Worm (Caenorhabditis elegans) whole organism, late embryonic: ENCODE results near the gene frpr-1.

ENCODE experiments used
- C08G9.2 ChIP-seq: sonication (generic microtip); optimal IDR thresholded peaks from 2 replicates; lab custom pipeline; 2016; ENCODE audit warnings: mild to moderate bottlenecking, missing genetic modification characterization, moderate library complexity, missing compliant biosample characterization
- C38D4.7 ChIP-seq: fragments of 200-800 bp; sonication (Bioruptor generic); optimal IDR thresholded peaks from 2 replicates; lab custom pipeline; 2018; ENCODE audit warnings: mild to moderate bottlenecking, missing genetic modification characterization, moderate library complexity, missing compliant biosample characterization
- F13H6.1 ChIP-seq: sonication (generic microtip); optimal IDR thresholded peaks from 2 replicates; lab custom pipeline; 2016; ENCODE audit warnings: missing genetic modification characterization, missing compliant biosample characterization
- T23F11.4 ChIP-seq: fragments of 200-800 bp; sonication (Bioruptor generic); optimal IDR thresholded peaks from 2 replicates; lab custom pipeline; 2018; ENCODE audit warnings: mild to moderate bottlenecking, missing genetic modification characterization, missing compliant biosample characterization
- ama-1 ChIP-seq: fragments of 150-350 bp; optimal IDR thresholded peaks from 2 replicates; lab custom pipeline; 2014
- ceh-14 ChIP-seq: sonication (generic microtip); optimal IDR thresholded peaks from 2 replicates; lab custom pipeline; 2016; ENCODE audit warnings: missing genotype, missing genetic modification characterization, missing compliant biosample characterization
- ceh-18 ChIP-seq: sonication (generic microtip); optimal IDR thresholded peaks from 2 replicates; lab custom pipeline; 2016; ENCODE audit warnings: missing genetic modification characterization, missing compliant biosample characterization
- ceh-22 ChIP-seq: sonication (generic microtip); optimal IDR thresholded peaks from 2 replicates; lab custom pipeline; 2017; ENCODE audit warnings: missing biosample characterization, missing genetic modification characterization
- ceh-24 ChIP-seq: sonication (generic microtip); optimal IDR thresholded peaks from 2 replicates; lab custom pipeline; 2016; ENCODE audit warnings: mild to moderate bottlenecking, missing genetic modification characterization, missing compliant biosample characterization
- ceh-30 ChIP-seq: fragments of 150-350 bp; optimal IDR thresholded peaks from 2 replicates; lab custom pipeline; 2014; ENCODE audit warnings: missing biosample characterization, missing genetic modification characterization
- ceh-31 ChIP-seq: sonication (generic microtip); optimal IDR thresholded peaks from 2 replicates; lab custom pipeline; 2016; ENCODE audit warnings: missing genetic modification characterization, missing compliant biosample characterization
- ceh-45 ChIP-seq: fragments of 200-800 bp; sonication (Bioruptor generic); IDR thresholded peaks from 2 replicates; pipeline ENCODE4 v1.3.6; 2022; ENCODE audit warnings: missing genetic modification reagents, missing genetic modification characterization, missing compliant biosample characterization
- ceh-48 ChIP-seq: sonication (generic microtip); optimal IDR thresholded peaks from 2 replicates; lab custom pipeline; 2016; ENCODE audit warnings: missing genetic modification characterization, inconsistent platforms, missing compliant biosample characterization
- ceh-6 ChIP-seq: fragments of 200-800 bp; sonication (Bioruptor generic); optimal IDR thresholded peaks from 2 replicates; lab custom pipeline; 2018; ENCODE audit warnings: mild to moderate bottlenecking, missing genetic modification characterization, missing compliant biosample characterization
- ceh-9 ChIP-seq: sonication (generic microtip); optimal IDR thresholded peaks from 2 replicates; lab custom pipeline; 2016; ENCODE audit warnings: mild to moderate bottlenecking, missing genetic modification characterization, inconsistent platforms, missing compliant biosample characterization
- che-1 ChIP-seq: sonication (generic microtip); optimal IDR thresholded peaks from 2 replicates; lab custom pipeline; 2016; ENCODE audit warnings: mild to moderate bottlenecking, missing genetic modification characterization, missing compliant biosample characterization
- dmd-4 ChIP-seq: sonication (generic microtip); optimal IDR thresholded peaks from 2 replicates; lab custom pipeline; 2016; ENCODE audit warnings: borderline replicate concordance, missing genetic modification characterization, missing compliant biosample characterization
- elt-2 ChIP-seq: sonication (generic microtip); optimal IDR thresholded peaks from 2 replicates; lab custom pipeline; 2016; ENCODE audit warnings: missing genetic modification reagents, missing genetic modification characterization, missing compliant biosample characterization
- elt-4 ChIP-seq: sonication (generic microtip); optimal IDR thresholded peaks from 2 replicates; lab custom pipeline; 2016; ENCODE audit warnings: missing genetic modification characterization, missing compliant biosample characterization
- ets-4 ChIP-seq: sonication (generic microtip); optimal IDR thresholded peaks from 2 replicates; lab custom pipeline; 2016; ENCODE audit warnings: missing genetic modification characterization, missing compliant biosample characterization
- eyg-1 ChIP-seq: sonication (generic microtip); optimal IDR thresholded peaks from 2 replicates; lab custom pipeline; 2016; ENCODE audit warnings: missing genotype, missing genetic modification characterization, missing compliant biosample characterization
- fkh-6 ChIP-seq: sonication (generic microtip); optimal IDR thresholded peaks from 2 replicates; lab custom pipeline; 2016; ENCODE audit warnings: missing genetic modification characterization, missing compliant biosample characterization
- hlh-13 ChIP-seq: fragments of 200-800 bp; sonication (Bioruptor generic); optimal IDR thresholded peaks from 2 replicates; lab custom pipeline; 2018; ENCODE audit warnings: mild to moderate bottlenecking, missing genetic modification characterization, missing compliant biosample characterization
- hlh-15 ChIP-seq: sonication (generic microtip); optimal IDR thresholded peaks from 2 replicates; lab custom pipeline; 2016; ENCODE audit warnings: missing genetic modification characterization, missing compliant biosample characterization
- hlh-6 ChIP-seq: sonication (generic microtip); optimal IDR thresholded peaks from 2 replicates; lab custom pipeline; 2016; ENCODE audit warnings: missing genotype, missing genetic modification characterization, missing compliant biosample characterization
- hlh-8 ChIP-seq: sonication (generic microtip); optimal IDR thresholded peaks from 2 replicates; lab custom pipeline; 2016; ENCODE audit warnings: missing genotype, missing genetic modification characterization, missing compliant biosample characterization
- nfya-1 ChIP-seq: sonication (generic microtip); optimal IDR thresholded peaks from 2 replicates; lab custom pipeline; 2017; ENCODE audit warnings: missing genetic modification characterization, mild to moderate bottlenecking, missing compliant biosample characterization, antibody characterized with exemption, moderate library complexity
- nhr-11 ChIP-seq: fragments of 150-350 bp; optimal IDR thresholded peaks from 2 replicates; lab custom pipeline; 2014; ENCODE audit warnings: missing biosample characterization, missing genetic modification characterization
- nhr-232 ChIP-seq: sonication (generic microtip); optimal IDR thresholded peaks from 2 replicates; lab custom pipeline; 2016; ENCODE audit warnings: missing genetic modification characterization, missing compliant biosample characterization
- npax-4 ChIP-seq: sonication (generic microtip); optimal IDR thresholded peaks from 2 replicates; lab custom pipeline; 2016; ENCODE audit warnings: missing genetic modification characterization, missing compliant biosample characterization
- odd-2 ChIP-seq: sonication (generic microtip); optimal IDR thresholded peaks from 2 replicates; lab custom pipeline; 2017; ENCODE audit warnings: antibody characterized with exemption, mild to moderate bottlenecking, missing genetic modification characterization, missing compliant biosample characterization
- pat-9 ChIP-seq: fragments of 200-800 bp; sonication (Bioruptor generic); optimal IDR thresholded peaks from 2 replicates; lab custom pipeline; 2018; ENCODE audit warnings: mild to moderate bottlenecking, missing genetic modification characterization, moderate library complexity, missing compliant biosample characterization
- pax-1 ChIP-seq: fragments of 150-350 bp; optimal IDR thresholded peaks from 2 replicates; lab custom pipeline; 2014; ENCODE audit warnings: missing biosample characterization, missing genetic modification characterization
- pha-4 ChIP-seq: fragments of 150-350 bp; optimal IDR thresholded peaks from 2 replicates; lab custom pipeline; 2018; ENCODE audit warnings: missing biosample characterization, missing genetic modification reagents, missing genetic modification characterization
- pqm-1 ChIP-seq: sonication (generic microtip); optimal IDR thresholded peaks from 2 replicates; lab custom pipeline; 2016; ENCODE audit warnings: missing genetic modification characterization, missing compliant biosample characterization
- rnt-1 ChIP-seq: sonication (generic microtip); optimal IDR thresholded peaks from 2 replicates; lab custom pipeline; 2016; ENCODE audit warnings: missing genetic modification characterization, missing compliant biosample characterization
- sdc-2 ChIP-seq: sonication (generic microtip); optimal IDR thresholded peaks from 2 replicates; lab custom pipeline; 2016; ENCODE audit warnings: missing genotype, missing genetic modification characterization, missing compliant biosample characterization
- sox-2 ChIP-seq: fragments of 200-800 bp; sonication (Bioruptor generic); IDR thresholded peaks from 2 replicates; pipeline ENCODE4 v1.3.6; 2022; ENCODE audit warnings: missing genetic modification reagents, missing genetic modification characterization, missing compliant biosample characterization
- sox-4 ChIP-seq: sonication (generic microtip); optimal IDR thresholded peaks from 2 replicates; lab custom pipeline; 2017; ENCODE audit warnings: mild to moderate bottlenecking, missing genetic modification characterization, inconsistent platforms, missing compliant biosample characterization
- syd-9 ChIP-seq: sonication (generic microtip); optimal IDR thresholded peaks from 2 replicates; lab custom pipeline; 2016; ENCODE audit warnings: mild to moderate bottlenecking, missing genetic modification characterization, moderate library complexity, missing compliant biosample characterization
- tbx-2 ChIP-seq: sonication (generic microtip); optimal IDR thresholded peaks from 2 replicates; lab custom pipeline; 2016; ENCODE audit warnings: missing genetic modification characterization, missing compliant biosample characterization
- tbx-7 ChIP-seq: sonication (generic microtip); optimal IDR thresholded peaks from 2 replicates; lab custom pipeline; 2016; ENCODE audit warnings: missing genotype, missing genetic modification characterization, missing compliant biosample characterization
- unc-42 ChIP-seq: sonication (generic microtip); optimal IDR thresholded peaks from 2 replicates; lab custom pipeline; 2016; ENCODE audit warnings: missing genotype, missing genetic modification characterization, missing compliant biosample characterization
- unc-55 ChIP-seq: sonication (generic microtip); optimal IDR thresholded peaks from 2 replicates; lab custom pipeline; 2017; ENCODE audit warnings: missing biosample characterization, missing genetic modification reagents, missing genetic modification characterization
- unc-86 ChIP-seq: sonication (generic microtip); optimal IDR thresholded peaks from 2 replicates; lab custom pipeline; 2016; ENCODE audit warnings: missing genetic modification characterization, missing compliant biosample characterization
- ztf-16 ChIP-seq: sonication (generic microtip); optimal IDR thresholded peaks from 2 replicates; lab custom pipeline; 2017; ENCODE audit warnings: missing genetic modification characterization, missing compliant biosample characterization

The frpr-1 gene

ce11 chrX:8147398-8147797, 18.0 kb upstream of the frpr-1 start, which contains the start of gene C02B8.1:
TSS of gene C02B8.1 (plus strand) at chrX:8147698.
- TF ChIP-seq ama-1 (lab: Kevin White, UChicago) (no peak), pha-4 (no peak), C38D4.7 (GFP tag; lab: Kevin White, UChicago) (no peak), ceh-24 (no peak), eyg-1 (tag; lab: Kevin White, UChicago) (no peak), ztf-16 (no peak), elt-4 (tag; lab: Kevin White, UChicago) (no peak), hlh-15 (tag; lab: Kevin White, UChicago) (no peak), ets-4 (no peak), ceh-45 (no peak), tbx-7 (tag; lab: Kevin White, UChicago) (no peak), odd-2 (tag; lab: Kevin White, UChicago) (no peak), T23F11.4 (GFP tag; lab: Kevin White, UChicago) (no peak), pax-1 (tag; lab: Kevin White, UChicago) (no peak), F13H6.1 (no peak), unc-42 (no peak), syd-9 (tag; lab: Kevin White, UChicago) (no peak), sox-2 (GFP tag; lab: Robert Waterston, UW) (no peak), nhr-232 (tag; lab: Kevin White, UChicago) (no peak)

DNA sequence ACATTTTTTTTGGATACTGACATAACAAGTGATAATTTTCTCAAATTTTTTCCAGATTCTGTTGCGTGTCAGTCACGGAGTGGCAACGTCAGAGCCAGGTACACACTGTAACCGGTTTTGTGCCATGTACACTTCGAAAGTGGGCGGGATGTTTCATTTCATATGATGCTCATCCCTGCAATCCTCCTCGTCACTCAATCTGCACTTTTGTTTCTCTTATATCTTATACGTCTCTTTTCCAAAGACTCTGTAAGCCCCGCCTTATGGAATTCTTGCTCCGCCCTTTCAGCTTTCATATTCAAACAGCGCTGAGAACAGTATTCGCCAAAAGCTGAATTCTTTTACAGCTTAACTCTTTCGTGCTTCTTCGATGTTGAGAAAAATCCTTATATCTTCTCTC, 9.7 kb upstream of the frpr-1 start, which contains the start of gene C02B8.3:
C02B8.3 (plus strand) TSS at position 301 of the 400 bp plus-strand sequence.
- no peak for TF ChIP-seq nhr-11 (tag; lab: Kevin White, UChicago)
- no peak for TF ChIP-seq unc-55 (GFP tag; lab: Kevin White, UChicago)
- no peak for TF ChIP-seq eyg-1 (tag; lab: Kevin White, UChicago)
- TF ChIP-seq ama-1 (lab: Kevin White, UChicago): no peak
- TF ChIP-seq fkh-6 (tag; lab: Kevin White, UChicago): no peak
- no peak for TF ChIP-seq ztf-16
- no peak for TF ChIP-seq ceh-30 (tag; lab: Kevin White, UChicago)
- TF ChIP-seq sdc-2 (tag; lab: Kevin White, UChicago): no peak

ce11 chrX:8137779-8138178, 8.3 kb upstream of the frpr-1 start, which contains the start of gene C02B8.7:
TSS of gene C02B8.7 (minus strand) at chrX:8137879.
- no peak for TF ChIP-seq unc-42
- no peak for TF ChIP-seq eyg-1 (tag; lab: Kevin White, UChicago)
- TF ChIP-seq hlh-8 (tag; lab: Kevin White, UChicago): no peak
- TF ChIP-seq unc-86: no peak
- no peak for TF ChIP-seq sox-4 (tag; lab: Kevin White, UChicago)
- TF ChIP-seq dmd-4 (tag; lab: Kevin White, UChicago): no peak
- no peak for TF ChIP-seq ceh-6 (GFP tag; lab: Kevin White, UChicago)
- TF ChIP-seq C08G9.2: no peak
- TF ChIP-seq ceh-22: no peak
- TF ChIP-seq pqm-1 (tag; lab: Kevin White, UChicago): no peak
- no peak for TF ChIP-seq ceh-48 (tag; lab: Kevin White, UChicago)
- no peak for TF ChIP-seq ztf-16
- no peak for TF ChIP-seq tbx-7 (tag; lab: Kevin White, UChicago)
- TF ChIP-seq hlh-13 (GFP tag; lab: Kevin White, UChicago): no peak
- TF ChIP-seq ceh-14 (tag; lab: Kevin White, UChicago): no peak
- TF ChIP-seq ceh-45: no peak

ce11 chrX:8136276-8136891, 6.9 kb upstream of the frpr-1 start, which contains the start of gene C02B8.6:
TSS of gene C02B8.6 (minus strand) at chrX:8136326.
- TF ChIP-seq C38D4.7 (GFP tag; lab: Kevin White, UChicago) (no peak), ceh-18 (tag; lab: Kevin White, UChicago) (no peak), che-1 (tag; lab: Kevin White, UChicago) (no peak), nhr-232 (tag; lab: Kevin White, UChicago) (no peak), rnt-1 (tag; lab: Kevin White, UChicago) (no peak), sox-4 (tag; lab: Kevin White, UChicago) (no peak), ceh-30 (tag; lab: Kevin White, UChicago) (no peak), pha-4 (no peak), C08G9.2 (no peak), fkh-6 (tag; lab: Kevin White, UChicago) (no peak), hlh-6 (tag; lab: Kevin White, UChicago) (no peak), ceh-48 (tag; lab: Kevin White, UChicago) (peak; percentile 26), ceh-9 (tag; lab: Kevin White, UChicago) (no peak), ceh-31 (peak; percentile 10), elt-2 (tag; lab: Kevin White, UChicago) (peak; percentile 69), tbx-2 (peak; percentile 54), hlh-13 (GFP tag; lab: Kevin White, UChicago) (no peak), ceh-45 (no peak), pat-9 (tag; lab: Kevin White, UChicago) (no peak), nfya-1 (peak; percentile 33), npax-4 (tag; lab: Kevin White, UChicago) (no peak), pqm-1 (tag; lab: Kevin White, UChicago) (no peak), syd-9 (tag; lab: Kevin White, UChicago) (no peak)
